Worm (Caenorhabditis elegans) whole organism, midembryonic: ENCODE measurements around the gene nasp-1.

Source experiments
- cog-1 ChIP-seq: sonication (generic microtip); optimal IDR thresholded peaks from 2 replicates; lab custom pipeline; 2016; ENCODE audit warnings: missing genetic modification characterization, missing compliant biosample characterization
- flt-1 ChIP-seq: fragments of 200-800 bp; sonication (Bioruptor generic); IDR thresholded peaks from 2 replicates; pipeline ENCODE4 v1.3.6; 2022; ENCODE audit warnings: missing genetic modification characterization, missing compliant biosample characterization
- med-1 ChIP-seq: sonication (generic microtip); optimal IDR thresholded peaks from 2 replicates; lab custom pipeline; 2017; ENCODE audit warnings: missing genetic modification characterization, mild to moderate bottlenecking, missing compliant biosample characterization, antibody characterized with exemption, missing genetic modification reagents; ENCODE audit not compliant: insufficient read depth
- tab-1 ChIP-seq: fragments of 200-800 bp; sonication (Bioruptor generic); IDR thresholded peaks from 2 replicates; pipeline ENCODE4 v1.3.6; 2022; ENCODE audit warnings: missing genetic modification characterization, missing compliant biosample characterization

ce11 chrII:11092413-11092812 lies 14.0 kb upstream of the nasp-1 start, which contains the start of gene rpl-42:
- no peak for TF ChIP-seq med-1 (GFP tag; lab: Kevin White, UChicago)
- TF ChIP-seq flt-1 (GFP tag; lab: Robert Waterston, UW): no peak
- no peak for TF ChIP-seq tab-1 (GFP tag; lab: Robert Waterston, UW)
- TF ChIP-seq cog-1 (tag; lab: Kevin White, UChicago): no peak
